Worm (Caenorhabditis elegans) whole organism, mixed stage, embryonic: Measurements from ENCODE around the gene R09A8.1.

Experiments used
- M03D4.4 ChIP-seq: sonication (generic microtip); optimal IDR thresholded peaks from 2 replicates; lab custom pipeline; 2017; ENCODE audit warnings: mild to moderate bottlenecking, missing genetic modification characterization, missing compliant biosample characterization
- bed-3 ChIP-seq: fragments of 200-800 bp; sonication (Bioruptor generic); optimal IDR thresholded peaks from 3 replicates; lab custom pipeline; 2018; ENCODE audit warnings: mild to moderate bottlenecking, missing genetic modification characterization, moderate library complexity, missing compliant biosample characterization
- blmp-1 ChIP-seq: fragments of 150-350 bp; optimal IDR thresholded peaks from 2 replicates; lab custom pipeline; 2014; ENCODE audit warnings: missing biosample characterization, missing genetic modification characterization
- ceh-39 ChIP-seq: fragments of 150-350 bp; optimal IDR thresholded peaks from 2 replicates; lab custom pipeline; 2014; ENCODE audit warnings: missing biosample characterization, missing genetic modification characterization
- ceh-83 ChIP-seq: fragments of 200-800 bp; sonication (Bioruptor generic); optimal IDR thresholded peaks from 2 replicates; lab custom pipeline; 2018; ENCODE audit warnings: mild to moderate bottlenecking, missing genetic modification characterization, missing compliant biosample characterization
- ces-1 ChIP-seq: fragments of 150-350 bp; optimal IDR thresholded peaks from 2 replicates; lab custom pipeline; 2014; ENCODE audit warnings: missing biosample characterization, missing genetic modification reagents, missing genetic modification characterization
- cnd-1 ChIP-seq: fragments of 200-800 bp; sonication (Bioruptor generic); optimal IDR thresholded peaks from 2 replicates; lab custom pipeline; 2018; ENCODE audit warnings: mild to moderate bottlenecking, missing genetic modification characterization, missing compliant biosample characterization
- drap-1 ChIP-seq: fragments of 200-800 bp; sonication (Bioruptor generic); optimal IDR thresholded peaks from 3 replicates; lab custom pipeline; 2018; ENCODE audit warnings: mild to moderate bottlenecking, missing genetic modification characterization, missing compliant biosample characterization
- elt-1 ChIP-seq: sonication (generic microtip); optimal IDR thresholded peaks from 2 replicates; lab custom pipeline; 2017; ENCODE audit warnings: missing genetic modification characterization, mild to moderate bottlenecking, missing compliant biosample characterization, antibody characterized with exemption, moderate library complexity, borderline replicate concordance; ENCODE audit not compliant: insufficient read depth
- elt-3 ChIP-seq: fragments of 150-350 bp; optimal IDR thresholded peaks from 2 replicates; lab custom pipeline; 2014; ENCODE audit warnings: missing biosample characterization, missing genetic modification characterization
- flh-1 ChIP-seq: fragments of 200-800 bp; sonication (Bioruptor generic); optimal IDR thresholded peaks from 2 replicates; lab custom pipeline; 2018; ENCODE audit warnings: mild to moderate bottlenecking, missing genetic modification characterization, moderate library complexity, missing compliant biosample characterization
- ham-2 ChIP-seq: fragments of 200-800 bp; sonication (Bioruptor generic); optimal IDR thresholded peaks from 2 replicates; lab custom pipeline; 2018; ENCODE audit warnings: mild to moderate bottlenecking, missing genetic modification characterization, missing compliant biosample characterization
- hlh-1 ChIP-seq: fragments of 150-350 bp; optimal IDR thresholded peaks from 2 replicates; lab custom pipeline; 2014; ENCODE audit warnings: missing biosample characterization, missing genetic modification reagents, missing genetic modification characterization
- lin-13 ChIP-seq: fragments of 150-350 bp; optimal IDR thresholded peaks from 2 replicates; lab custom pipeline; 2014; ENCODE audit warnings: missing biosample characterization, missing genetic modification characterization
- lin-32 ChIP-seq: fragments of 200-800 bp; sonication (Bioruptor generic); optimal IDR thresholded peaks from 2 replicates; lab custom pipeline; 2018; ENCODE audit warnings: mild to moderate bottlenecking, missing genetic modification characterization, missing compliant biosample characterization
- lsy-2 ChIP-seq: fragments of 150-350 bp; optimal IDR thresholded peaks from 2 replicates; lab custom pipeline; 2014; ENCODE audit warnings: missing biosample characterization, missing genetic modification characterization
- mab-5 ChIP-seq: fragments of 150-350 bp; optimal IDR thresholded peaks from 2 replicates; lab custom pipeline; 2014; ENCODE audit warnings: missing biosample characterization, missing genetic modification characterization
- mep-1 ChIP-seq: fragments of 150-350 bp; optimal IDR thresholded peaks from 2 replicates; lab custom pipeline; 2017; ENCODE audit warnings: missing biosample characterization, missing genetic modification reagents, missing genetic modification characterization, inconsistent platforms
- mls-2 ChIP-seq: sonication (generic microtip); optimal IDR thresholded peaks from 2 replicates; lab custom pipeline; 2016; ENCODE audit warnings: mild to moderate bottlenecking, missing genetic modification characterization, moderate library complexity, missing compliant biosample characterization
- nhr-12 ChIP-seq: fragments of 150-350 bp; optimal IDR thresholded peaks from 2 replicates; lab custom pipeline; 2014; ENCODE audit warnings: missing biosample characterization, missing genetic modification characterization
- nhr-237 ChIP-seq: fragments of 150-350 bp; optimal IDR thresholded peaks from 2 replicates; lab custom pipeline; 2014; ENCODE audit warnings: missing biosample characterization, missing genetic modification characterization
- nhr-28 ChIP-seq: fragments of 150-350 bp; optimal IDR thresholded peaks from 2 replicates; lab custom pipeline; 2014; ENCODE audit warnings: missing biosample characterization, missing genetic modification characterization
- nhr-76 ChIP-seq: sonication (generic microtip); optimal IDR thresholded peaks from 2 replicates; lab custom pipeline; 2017; ENCODE audit warnings: missing biosample characterization, missing genetic modification characterization
- pha-4 ChIP-seq: fragments of 150-350 bp; optimal IDR thresholded peaks from 2 replicates; lab custom pipeline; 2018; ENCODE audit warnings: missing biosample characterization, missing genetic modification reagents, missing genetic modification characterization
- snpc-4 ChIP-seq: fragments of 150-350 bp; optimal IDR thresholded peaks from 2 replicates; lab custom pipeline; 2014; ENCODE audit warnings: missing biosample characterization, missing genetic modification characterization
- sptf-1 ChIP-seq: sonication (generic microtip); optimal IDR thresholded peaks from 2 replicates; lab custom pipeline; 2017; ENCODE audit warnings: mild to moderate bottlenecking, missing genetic modification characterization, moderate library complexity, missing compliant biosample characterization
- tbx-8 ChIP-seq: fragments of 200-800 bp; sonication (Bioruptor generic); optimal IDR thresholded peaks from 2 replicates; lab custom pipeline; 2018; ENCODE audit warnings: mild to moderate bottlenecking, missing genetic modification characterization, moderate library complexity, missing compliant biosample characterization
- unc-120 ChIP-seq: sonication (generic microtip); optimal IDR thresholded peaks from 2 replicates; lab custom pipeline; 2017; ENCODE audit warnings: missing genetic modification characterization, missing compliant biosample characterization; ENCODE audit not compliant: poor library complexity, severe bottlenecking
- unc-39 ChIP-seq: fragments of 150-350 bp; optimal IDR thresholded peaks from 2 replicates; lab custom pipeline; 2014; ENCODE audit warnings: missing biosample characterization, missing genetic modification characterization
- unc-62 ChIP-seq: fragments of 150-350 bp; optimal IDR thresholded peaks from 2 replicates; lab custom pipeline; 2014; ENCODE audit warnings: missing biosample characterization, missing genetic modification reagents, missing genetic modification characterization
- zip-8 ChIP-seq: fragments of 150-350 bp; optimal IDR thresholded peaks from 2 replicates; lab custom pipeline; 2014; ENCODE audit warnings: missing biosample characterization, missing genetic modification characterization

Gene R09A8.1

ce11 chrX:12635010-12635409, 21.5 kb downstream of the R09A8.1 start:
- TF ChIP-seq pha-4 (tag; lab: Kevin White, UChicago): peak; percentile 63
- TF ChIP-seq ceh-39 (tag; lab: Kevin White, UChicago): peak; percentile 14
- no peak for TF ChIP-seq nhr-237 (tag; lab: Kevin White, UChicago)
- no peak for TF ChIP-seq tbx-8 (GFP tag; lab: Kevin White, UChicago)
- TF ChIP-seq snpc-4 (tag; lab: Kevin White, UChicago): no peak
- no peak for TF ChIP-seq hlh-1 (tag; lab: Kevin White, UChicago)
- peak; percentile 57 for TF ChIP-seq mep-1 (tag; lab: Kevin White, UChicago)
- TF ChIP-seq unc-62 (GFP tag; lab: Kevin White, UChicago): peak; percentile 8
- peak; percentile 2 for TF ChIP-seq cnd-1 (tag; lab: Kevin White, UChicago)
- TF ChIP-seq ces-1 (GFP tag; lab: Kevin White, UChicago): peak; percentile 18
- TF ChIP-seq, all 35 proteins: peak for 6

DNA sequence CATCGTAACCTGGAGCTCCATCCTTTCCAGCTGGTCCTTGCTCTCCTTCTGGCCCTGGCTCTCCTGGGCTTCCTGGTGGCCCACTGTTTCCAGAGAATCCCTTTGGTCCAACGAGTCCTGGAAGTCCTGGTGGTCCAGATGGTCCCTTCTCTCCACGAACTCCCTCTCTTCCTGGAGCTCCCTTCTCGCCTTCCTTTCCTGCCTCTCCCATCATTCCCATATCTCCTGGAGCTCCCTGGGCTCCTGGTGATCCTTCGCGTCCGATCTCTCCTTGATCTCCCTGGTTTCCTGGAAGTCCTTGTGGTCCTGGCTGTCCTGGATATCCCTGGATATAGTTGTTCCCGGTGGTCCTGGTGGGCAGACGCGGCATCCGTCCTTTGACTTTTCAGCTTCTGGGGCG, 22.7 kb downstream of the R09A8.1 start:
- TF ChIP-seq cnd-1 (tag; lab: Kevin White, UChicago): no peak

DNA sequence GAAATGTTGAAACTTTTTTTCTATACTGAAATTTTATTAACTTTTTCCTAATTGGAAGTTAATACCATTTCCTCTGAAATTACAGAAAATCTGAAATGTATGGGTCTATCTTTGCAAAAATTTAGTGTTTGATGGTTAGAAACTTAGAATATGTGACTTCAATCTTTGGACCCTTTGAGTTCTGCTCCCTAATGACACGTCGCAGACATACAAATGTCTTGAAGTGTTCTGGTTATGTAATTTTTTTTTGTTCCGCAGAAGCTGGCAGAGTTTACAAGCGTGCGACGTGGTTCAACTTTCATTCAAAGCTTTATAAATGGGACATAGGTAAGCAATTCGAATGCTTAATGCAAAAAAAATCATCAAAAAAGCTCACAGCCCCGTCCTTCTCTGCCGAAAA, 24.4 kb downstream of the R09A8.1 start:
- TF ChIP-seq M03D4.4 (tag; lab: Kevin White, UChicago) (no peak), elt-3 (tag; lab: Kevin White, UChicago) (no peak), nhr-12 (tag; lab: Kevin White, UChicago) (no peak), hlh-1 (tag; lab: Kevin White, UChicago) (no peak), ham-2 (GFP tag; lab: Kevin White, UChicago) (no peak), cnd-1 (tag; lab: Kevin White, UChicago) (no peak)

DNA sequence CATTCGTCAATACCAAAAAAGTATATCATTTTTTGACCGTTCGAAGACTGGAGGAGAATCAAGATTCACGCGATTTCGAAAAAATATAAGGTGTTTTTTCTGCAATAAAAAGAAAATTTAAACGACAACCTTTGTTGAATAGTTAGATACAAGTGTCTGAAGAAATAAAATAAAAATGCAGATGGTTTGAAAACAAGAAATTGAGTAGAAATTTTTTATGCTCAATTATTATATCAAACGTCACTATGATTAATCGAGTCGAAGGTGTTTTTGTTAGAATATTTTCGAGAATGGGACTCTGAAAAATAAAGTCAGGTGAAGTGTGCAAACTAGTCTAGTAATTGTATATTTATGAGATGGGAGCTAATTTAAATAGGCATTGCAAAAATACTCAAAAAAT, 26.9 kb downstream of the R09A8.1 start, which contains the start of gene R09A8.5:
R09A8.5 (minus strand) TSS at position 101 of the 400 bp plus-strand sequence.
- no peak for TF ChIP-seq ham-2 (GFP tag; lab: Kevin White, UChicago)
- TF ChIP-seq ceh-39 (tag; lab: Kevin White, UChicago): no peak
- TF ChIP-seq sptf-1 (tag; lab: Kevin White, UChicago): no peak
- no peak for TF ChIP-seq unc-120 (tag; lab: Kevin White, UChicago)
- TF ChIP-seq lin-32: no peak
- TF ChIP-seq ces-1 (GFP tag; lab: Kevin White, UChicago): no peak
- TF ChIP-seq mep-1 (tag; lab: Kevin White, UChicago): no peak
- TF ChIP-seq nhr-28 (tag; lab: Kevin White, UChicago): no peak
- no peak for TF ChIP-seq M03D4.4 (tag; lab: Kevin White, UChicago)
- no peak for TF ChIP-seq elt-1 (tag; lab: Kevin White, UChicago)
- no peak for TF ChIP-seq blmp-1 (tag; lab: Kevin White, UChicago)
- no peak for TF ChIP-seq ceh-83 (GFP tag; lab: Kevin White, UChicago)
- TF ChIP-seq cnd-1 (tag; lab: Kevin White, UChicago): no peak
- no peak for TF ChIP-seq mab-5 (tag; lab: Kevin White, UChicago)
- no peak for TF ChIP-seq lin-13
- TF ChIP-seq nhr-12 (tag; lab: Kevin White, UChicago): no peak
- no peak for TF ChIP-seq mls-2 (tag; lab: Kevin White, UChicago)
- TF ChIP-seq unc-62 (GFP tag; lab: Kevin White, UChicago): no peak
- TF ChIP-seq hlh-1 (tag; lab: Kevin White, UChicago): no peak

DNA sequence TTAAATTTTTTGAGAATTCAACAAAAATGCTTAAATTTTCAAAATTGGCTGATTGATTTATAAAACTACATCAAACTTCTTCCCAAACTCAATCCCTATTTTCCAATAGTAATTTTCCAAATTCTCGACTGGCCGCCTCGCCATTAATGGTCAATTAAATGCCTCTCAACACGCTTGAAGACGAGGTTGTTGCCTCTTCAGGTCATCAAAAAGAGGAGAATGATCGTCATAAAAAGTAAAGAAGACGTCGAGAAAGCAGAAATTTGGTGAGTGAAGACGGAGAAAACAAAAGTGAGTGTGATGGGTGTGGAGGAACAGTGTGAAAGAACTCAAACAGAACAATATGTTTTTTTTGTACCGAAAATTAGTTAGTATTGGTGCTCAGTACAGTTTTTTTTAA, 27.4 kb downstream of the R09A8.1 start:
- TF ChIP-seq cnd-1 (tag; lab: Kevin White, UChicago): no peak
- TF ChIP-seq drap-1 (GFP tag; lab: Kevin White, UChicago): no peak
- TF ChIP-seq nhr-237 (tag; lab: Kevin White, UChicago): no peak
- TF ChIP-seq lsy-2 (tag; lab: Kevin White, UChicago): no peak
- TF ChIP-seq nhr-76 (tag; lab: Kevin White, UChicago): no peak
- no peak for TF ChIP-seq unc-39 (tag; lab: Kevin White, UChicago)
- no peak for TF ChIP-seq ceh-39 (tag; lab: Kevin White, UChicago)

DNA sequence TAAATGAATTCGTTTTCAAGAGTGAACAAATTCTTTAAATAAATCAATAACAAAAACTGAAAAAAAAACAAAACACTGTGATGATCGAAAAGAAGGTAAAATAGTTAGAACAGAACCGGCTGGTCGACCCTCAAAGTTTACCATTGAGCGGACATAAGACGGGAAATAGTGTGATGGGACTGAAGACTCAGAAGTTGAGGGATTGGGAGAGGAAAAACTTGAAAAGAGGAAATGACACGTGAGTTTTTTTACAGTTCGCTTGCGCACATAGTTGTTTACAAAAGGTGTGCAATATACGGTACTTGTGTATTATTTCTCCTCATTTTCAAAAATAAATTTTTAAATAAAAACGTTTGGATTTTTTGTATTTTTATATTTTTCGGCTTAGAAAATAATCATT, 29.4 kb downstream of the R09A8.1 start:
- TF ChIP-seq lsy-2 (tag; lab: Kevin White, UChicago) (no peak), unc-120 (tag; lab: Kevin White, UChicago) (no peak), cnd-1 (tag; lab: Kevin White, UChicago) (no peak), lin-32 (no peak), ham-2 (GFP tag; lab: Kevin White, UChicago) (no peak), flh-1 (GFP tag; lab: Kevin White, UChicago) (no peak), bed-3 (GFP tag; lab: Kevin White, UChicago) (no peak), sptf-1 (tag; lab: Kevin White, UChicago) (no peak), zip-8 (tag; lab: Kevin White, UChicago) (no peak), ceh-39 (tag; lab: Kevin White, UChicago) (no peak), elt-3 (tag; lab: Kevin White, UChicago) (no peak)
